Fruit fly (Drosophila melanogaster) whole organism, prepupa: ENCODE data around the gene CG43925.

Experiments used
- Blimp-1 ChIP-seq: fragments of 200-800 bp; sonication (Bioruptor generic); optimal IDR thresholded peaks from 3 replicates; lab custom pipeline; 2017; ENCODE audit warnings: missing biosample characterization, missing genetic modification characterization, mild to moderate bottlenecking, moderate library complexity, missing genetic modification reagents
- CG10631 ChIP-seq: fragments of 200-800 bp; sonication (Bioruptor generic); optimal IDR thresholded peaks from 2 replicates; lab custom pipeline; 2016; ENCODE audit warnings: missing biosample characterization, missing genetic modification characterization
- CG10669 ChIP-seq: fragments of 200-800 bp; sonication (Bioruptor generic); optimal IDR thresholded peaks from 3 replicates; lab custom pipeline; 2018; ENCODE audit warnings: missing biosample characterization, mild to moderate bottlenecking, missing genetic modification characterization, moderate library complexity
- CG11902 ChIP-seq: fragments of 200-800 bp; sonication (Bioruptor generic); optimal IDR thresholded peaks from 3 replicates; lab custom pipeline; 2016; ENCODE audit warnings: missing biosample characterization, missing genetic modification characterization
- CG15336 ChIP-seq: fragments of 200-800 bp; sonication (Bioruptor generic); IDR thresholded peaks from 2 replicates; pipeline ENCODE4 v1.3.6; 2022; ENCODE audit warnings: missing biosample characterization, missing genetic modification characterization
- CG1621 ChIP-seq: fragments of 200-800 bp; sonication (Bioruptor generic); optimal IDR thresholded peaks from 3 replicates; lab custom pipeline; 2018; ENCODE audit warnings: missing biosample characterization, mild to moderate bottlenecking, missing genetic modification characterization
- CG31627 ChIP-seq: fragments of 200-800 bp; sonication (Bioruptor generic); optimal IDR thresholded peaks from 3 replicates; lab custom pipeline; 2016; ENCODE audit warnings: missing biosample characterization, missing genetic modification characterization
- CG34406 ChIP-seq: fragments of 200-800 bp; sonication (Bioruptor generic); optimal IDR thresholded peaks from 3 replicates; lab custom pipeline; 2016; ENCODE audit warnings: missing biosample characterization, missing genetic modification characterization
- CG3919 ChIP-seq: fragments of 200-800 bp; sonication (Bioruptor generic); optimal IDR thresholded peaks from 3 replicates; lab custom pipeline; 2016; ENCODE audit warnings: missing biosample characterization, missing genetic modification characterization
- CG6163 ChIP-seq: fragments of 200-800 bp; sonication (Bioruptor generic); IDR thresholded peaks from 3 replicates; pipeline ENCODE4 v1.3.6; 2022; ENCODE audit warnings: missing biosample characterization, missing genetic modification characterization
- CG6276 ChIP-seq: fragments of 200-800 bp; sonication (Bioruptor generic); optimal IDR thresholded peaks from 2 replicates; lab custom pipeline; 2017; ENCODE audit warnings: missing biosample characterization, mild to moderate bottlenecking, missing genetic modification characterization
- CG8319 ChIP-seq: fragments of 200-800 bp; sonication (Bioruptor generic); optimal IDR thresholded peaks from 3 replicates; lab custom pipeline; 2016; ENCODE audit warnings: missing biosample characterization, missing genetic modification characterization
- CG9139 ChIP-seq: fragments of 200-800 bp; sonication (Bioruptor generic); optimal IDR thresholded peaks from 3 replicates; lab custom pipeline; 2017; ENCODE audit warnings: missing biosample characterization, mild to moderate bottlenecking, missing genetic modification characterization
- Eip93F ChIP-seq: fragments of 200-800 bp; sonication (Bioruptor generic); optimal IDR thresholded peaks from 2 replicates; lab custom pipeline; 2016; ENCODE audit warnings: missing biosample characterization, mild to moderate bottlenecking, missing genetic modification characterization
- Ets21C ChIP-seq: fragments of 200-800 bp; sonication (Bioruptor generic); optimal IDR thresholded peaks from 3 replicates; lab custom pipeline; 2016; ENCODE audit warnings: missing biosample characterization, missing genetic modification characterization
- Ets96B ChIP-seq: fragments of 200-800 bp; optimal IDR thresholded peaks from 2 replicates; lab custom pipeline; 2019; ENCODE audit warnings: missing biosample characterization, mild to moderate bottlenecking, missing genetic modification characterization, moderate library complexity
- Hr38 ChIP-seq: sonication (Bioruptor generic); optimal IDR thresholded peaks from 2 replicates; lab custom pipeline; 2016; ENCODE audit warnings: missing biosample characterization, missing genetic modification characterization
- Hr39 ChIP-seq: fragments of 200-800 bp; sonication (Bioruptor generic); optimal IDR thresholded peaks from 2 replicates; lab custom pipeline; 2016; ENCODE audit warnings: missing biosample characterization, missing genetic modification characterization
- Hr4 ChIP-seq: fragments of 200-800 bp; sonication (Bioruptor generic); optimal IDR thresholded peaks from 3 replicates; lab custom pipeline; 2016; ENCODE audit warnings: missing biosample characterization, missing genetic modification characterization
- Lpt ChIP-seq: fragments of 200-800 bp; sonication (Bioruptor generic); optimal IDR thresholded peaks from 3 replicates; lab custom pipeline; 2016; ENCODE audit warnings: missing biosample characterization, missing genetic modification characterization
- Met ChIP-seq: fragments of 200-800 bp; sonication (Bioruptor generic); optimal IDR thresholded peaks from 3 replicates; lab custom pipeline; 2016; ENCODE audit warnings: missing biosample characterization, missing genetic modification characterization
- OdsH ChIP-seq: fragments of 200-800 bp; sonication (Bioruptor generic); optimal IDR thresholded peaks from 3 replicates; lab custom pipeline; 2016; ENCODE audit warnings: missing biosample characterization, missing genetic modification characterization
- Smox ChIP-seq: fragments of 200-800 bp; sonication (Bioruptor generic); optimal IDR thresholded peaks from 3 replicates; lab custom pipeline; 2016; ENCODE audit warnings: missing biosample characterization, missing genetic modification characterization
- Sox14 ChIP-seq: fragments of 200-800 bp; sonication (Bioruptor generic); optimal IDR thresholded peaks from 3 replicates; lab custom pipeline; 2016; ENCODE audit warnings: missing biosample characterization, missing genetic modification characterization
- achi ChIP-seq: fragments of 200-800 bp; sonication (Bioruptor generic); optimal IDR thresholded peaks from 3 replicates; lab custom pipeline; 2016; ENCODE audit warnings: missing biosample characterization, missing genetic modification characterization
- cyc ChIP-seq: fragments of 200-800 bp; sonication (Bioruptor generic); optimal IDR thresholded peaks from 3 replicates; lab custom pipeline; 2016; ENCODE audit warnings: missing biosample characterization, missing genetic modification characterization
- dsx ChIP-seq: fragments of 200-800 bp; optimal IDR thresholded peaks from 3 replicates; lab custom pipeline; 2019; ENCODE audit warnings: missing biosample characterization, mild to moderate bottlenecking, missing genetic modification characterization, moderate library complexity; ENCODE audit not compliant: poor library complexity, severe bottlenecking
- esn ChIP-seq: fragments of 200-800 bp; sonication (Bioruptor generic); optimal IDR thresholded peaks from 2 replicates; lab custom pipeline; 2016; ENCODE audit warnings: missing biosample characterization, mild to moderate bottlenecking, missing genetic modification characterization, moderate library complexity
- fd59A ChIP-seq: fragments of 200-800 bp; sonication (Bioruptor generic); optimal IDR thresholded peaks from 2 replicates; lab custom pipeline; 2017; ENCODE audit warnings: missing biosample characterization, mild to moderate bottlenecking, missing genetic modification characterization, missing genetic modification reagents
- fd85E ChIP-seq: fragments of 200-800 bp; sonication (Bioruptor generic); optimal IDR thresholded peaks from 3 replicates; lab custom pipeline; 2016; ENCODE audit warnings: missing biosample characterization, missing genetic modification characterization
- lz ChIP-seq: fragments of 200-800 bp; sonication (Bioruptor generic); optimal IDR thresholded peaks from 3 replicates; lab custom pipeline; 2016; ENCODE audit warnings: missing biosample characterization, missing genetic modification characterization
- pdm3 ChIP-seq: fragments of 200-800 bp; sonication (Bioruptor generic); optimal IDR thresholded peaks from 3 replicates; lab custom pipeline; 2016; ENCODE audit warnings: missing biosample characterization, missing genetic modification characterization
- salr ChIP-seq, 2 experiments: fragments of 200-800 bp; sonication (Bioruptor generic); optimal IDR thresholded peaks; 3 replicates each; lab custom pipeline; 2016 to 2018; ENCODE audit warnings: missing biosample characterization in 2 of 2, missing genetic modification characterization in 2 of 2, mild to moderate bottlenecking in 1 of 2
- spab ChIP-seq: fragments of 200-800 bp; sonication (Bioruptor generic); optimal IDR thresholded peaks from 2 replicates; lab custom pipeline; 2017; ENCODE audit warnings: missing biosample characterization, mild to moderate bottlenecking, missing genetic modification characterization, missing genetic modification reagents
- svp ChIP-seq: fragments of 200-800 bp; sonication (Bioruptor generic); peaks from one replicate; lab custom pipeline; 2016; ENCODE audit warnings: missing biosample characterization, missing genetic modification characterization
- topi ChIP-seq: fragments of 200-800 bp; sonication (Bioruptor generic); optimal IDR thresholded peaks from 3 replicates; lab custom pipeline; 2016; ENCODE audit warnings: missing biosample characterization, missing genetic modification characterization
- vri ChIP-seq: fragments of 200-800 bp; sonication (Bioruptor generic); optimal IDR thresholded peaks from 3 replicates; lab custom pipeline; 2016; ENCODE audit warnings: missing biosample characterization, mild to moderate bottlenecking, missing genetic modification characterization

Gene CG43925

dm6 chr2L:13176123-13176522, at the start of gene CG43925:
Gene CG43925, plus strand, starts transcription at chr2L:13176423.
- TF ChIP-seq vri (GFP tag; lab: Kevin White, UChicago) (no peak), CG10669 (no peak), fd59A (GFP tag; lab: Kevin White, UChicago) (no peak), CG9139 (GFP tag; lab: Kevin White, UChicago) (no peak), CG6276 (GFP tag; lab: Kevin White, UChicago) (no peak), topi (GFP tag; lab: Kevin White, UChicago) (no peak), Hr4 (GFP tag; lab: Kevin White, UChicago) (no peak), Eip93F (no peak)

dm6 chr2L:13130291-13130690, 45.9 kb upstream of the CG43925 start, which contains the start of gene CG5122:
Gene CG5122, plus strand, starts transcription at chr2L:13130591.
- no peak for TF ChIP-seq dsx

- TF ChIP-seq OdsH (GFP tag; lab: Kevin White, UChicago): no peak
- no peak for TF ChIP-seq CG6276 (GFP tag; lab: Kevin White, UChicago)
- no peak for TF ChIP-seq CG6163 (GFP tag; lab: Robert Waterston, UW)
- TF ChIP-seq spab (GFP tag; lab: Kevin White, UChicago): no peak
- TF ChIP-seq Eip93F: no peak
- TF ChIP-seq CG10631 (GFP tag; lab: Kevin White, UChicago): no peak
- TF ChIP-seq fd85E (GFP tag; lab: Kevin White, UChicago): no peak
- no peak for TF ChIP-seq Hr39
- no peak for TF ChIP-seq dsx
- no peak for TF ChIP-seq Blimp-1 (GFP tag; lab: Kevin White, UChicago)
- no peak for TF ChIP-seq fd59A (GFP tag; lab: Kevin White, UChicago)
- TF ChIP-seq Sox14 (GFP tag; lab: Kevin White, UChicago): no peak
- TF ChIP-seq esn: no peak
- TF ChIP-seq CG1621 (tag; lab: Kevin White, UChicago): no peak
- no peak for TF ChIP-seq Met (GFP tag; lab: Kevin White, UChicago)
- TF ChIP-seq Smox (GFP tag; lab: Kevin White, UChicago): no peak
Observed at dm6 chr2L:13135929-13136328, 40.3 kb upstream of the CG43925 start.

- TF ChIP-seq CG34406 (GFP tag; lab: Kevin White, UChicago) (no peak), lz (GFP tag; lab: Kevin White, UChicago) (no peak)
Observed at dm6 chr2L:13140891-13141290, 35.3 kb upstream of the CG43925 start.

DNA sequence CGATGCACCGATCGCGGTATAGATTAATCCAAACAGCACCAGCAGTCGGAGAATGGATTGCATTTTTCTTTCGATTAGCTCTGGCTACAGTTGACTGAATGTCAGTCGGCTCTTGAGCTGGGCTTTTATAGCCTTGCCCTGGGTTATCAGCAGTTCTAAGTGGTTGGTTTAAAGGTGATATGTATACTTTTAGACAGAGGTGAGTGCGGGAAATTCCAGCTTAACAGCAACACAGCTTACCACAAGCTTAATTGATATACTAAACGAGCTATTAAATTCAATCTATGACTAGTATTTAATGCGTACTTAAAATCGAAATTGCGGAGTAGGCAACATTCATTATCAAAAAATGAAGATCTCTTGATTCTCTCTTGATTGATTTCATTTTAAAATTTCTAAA, 33.4 kb upstream of the CG43925 start, which contains the start of gene CG9928:
Gene CG9928, minus strand, starts transcription at position 101 of the 400 bp plus-strand sequence.
- TF ChIP-seq Ets21C (GFP tag; lab: Kevin White, UChicago) (no peak), cyc (GFP tag; lab: Kevin White, UChicago) (no peak), svp (peak; percentile 81)

- TF ChIP-seq CG15336 (GFP tag; lab: Robert Waterston, UW): no peak
- TF ChIP-seq Lpt (GFP tag; lab: Kevin White, UChicago): no peak
Observed at dm6 chr2L:13143522-13143921, 32.7 kb upstream of the CG43925 start, which contains the start of gene CG16978. Gene CG16978, minus strand, starts transcription at chr2L:13143622.

DNA sequence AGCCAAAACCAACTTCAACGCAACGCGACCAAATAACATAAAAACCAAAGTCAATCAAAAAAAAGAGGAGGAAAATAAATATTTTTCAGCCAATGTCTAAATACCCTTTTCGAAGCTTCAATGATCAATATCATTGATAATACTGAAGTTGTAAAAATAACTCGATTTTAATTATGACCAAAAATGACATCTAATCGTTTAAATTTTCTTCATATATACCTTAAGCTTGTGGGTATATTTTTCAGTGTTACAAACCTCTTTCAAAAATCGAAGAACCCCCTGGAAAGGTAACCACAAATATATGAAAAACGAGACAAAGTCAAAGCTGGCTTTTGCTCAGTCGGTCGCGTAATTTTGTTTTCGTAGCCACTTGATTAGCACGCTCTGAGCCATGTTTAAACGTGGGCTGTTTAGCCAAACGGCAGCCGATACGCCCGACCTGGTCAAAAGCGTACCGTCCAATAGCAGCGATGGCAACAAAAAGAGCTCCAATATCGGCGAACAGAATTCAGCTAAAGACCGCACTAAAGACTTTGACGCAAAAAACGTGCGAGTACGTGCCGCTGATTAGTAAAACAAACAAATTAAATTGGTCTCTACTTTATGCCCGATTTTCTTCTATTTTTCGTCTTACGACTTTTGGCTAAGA, 31.1 kb upstream of the CG43925 start:
- peak; percentile 23 for TF ChIP-seq Smox (GFP tag; lab: Kevin White, UChicago)
- peak; percentile 5 for TF ChIP-seq CG10631 (GFP tag; lab: Kevin White, UChicago)
- peak; percentile 36 for TF ChIP-seq topi (GFP tag; lab: Kevin White, UChicago)
- TF ChIP-seq Met (GFP tag; lab: Kevin White, UChicago): peak; percentile 43
- TF ChIP-seq CG8319 (GFP tag; lab: Kevin White, UChicago): no peak
- TF ChIP-seq CG15336 (GFP tag; lab: Robert Waterston, UW): peak; percentile 80
- no peak; the same call in 2 of the 3 replicates for TF ChIP-seq CG6163 (GFP tag; lab: Robert Waterston, UW)
- TF ChIP-seq cyc (GFP tag; lab: Kevin White, UChicago): peak; percentile 17
- no peak for TF ChIP-seq Hr38 (GFP tag; lab: Kevin White, UChicago)
- peak; percentile 29 for TF ChIP-seq Lpt (GFP tag; lab: Kevin White, UChicago)
- no peak for TF ChIP-seq dsx
- TF ChIP-seq salr (GFP tag; optimal IDR thresholded peaks at IDR 0.05; lab: Kevin White, UChicago): peak in 1 of 2 experiments; percentile 4
- no peak for TF ChIP-seq Ets21C (GFP tag; lab: Kevin White, UChicago)
- peak; percentile 50 for TF ChIP-seq svp
- peak; percentile 34 for TF ChIP-seq achi (GFP tag; lab: Kevin White, UChicago)
- TF ChIP-seq Ets96B (tag; lab: Kevin White, UChicago): peak; percentile 15
- peak; percentile 54 for TF ChIP-seq CG3919 (GFP tag; lab: Kevin White, UChicago)
- TF ChIP-seq pdm3 (GFP tag; lab: Kevin White, UChicago): peak; percentile 43
- TF ChIP-seq Hr39: peak; percentile 52
- TF ChIP-seq CG11902 (GFP tag; lab: Kevin White, UChicago): no peak
- TF ChIP-seq CG31627 (GFP tag; lab: Kevin White, UChicago): peak; percentile 28
